Worm (Caenorhabditis elegans) whole organism, L4/young adult: ENCODE results near the gene syp-2.

Experiments
- W03F9.2 ChIP-seq: fragments of 150-350 bp; optimal IDR thresholded peaks from 2 replicates; lab custom pipeline; 2014; ENCODE audit warnings: missing biosample characterization, missing genetic modification characterization
- dao-5 ChIP-seq: sonication (generic microtip); optimal IDR thresholded peaks from 2 replicates; lab custom pipeline; 2016; ENCODE audit warnings: missing genotype, missing genetic modification characterization, moderate library complexity, missing compliant biosample characterization
- him-1 ChIP-seq: sonication (generic microtip); optimal IDR thresholded peaks from 2 replicates; lab custom pipeline; 2016; ENCODE audit warnings: missing genotype, missing genetic modification reagents, missing genetic modification characterization, missing compliant biosample characterization

ce11 chrV:5548497-5548896 is 12.2 kb downstream of the syp-2 start:
- TF ChIP-seq dao-5 (no peak), him-1 (tag; lab: Kevin White, UChicago) (no peak), W03F9.2 (tag; lab: Kevin White, UChicago) (no peak)
